Worm (Caenorhabditis elegans) whole organism, L4 larva: Measurements from ENCODE around the gene C03A7.13.

ENCODE experiments used
- D1046.2 ChIP-seq: fragments of 200-800 bp; sonication (Bioruptor generic); IDR thresholded peaks from 2 replicates; pipeline ENCODE4 v1.3.6; 2022; ENCODE audit warnings: missing genetic modification characterization, missing compliant biosample characterization
- F49E8.2 ChIP-seq: sonication (generic microtip); optimal IDR thresholded peaks from 2 replicates; lab custom pipeline; 2016; ENCODE audit warnings: missing compliant biosample characterization, mild to moderate bottlenecking, missing genetic modification characterization, borderline replicate concordance
- Y75B8A.6 ChIP-seq: fragments of 200-800 bp; sonication (Bioruptor generic); IDR thresholded peaks from 2 replicates; pipeline ENCODE4 v1.3.6; 2022; ENCODE audit warnings: missing genetic modification reagents, missing genetic modification characterization, missing compliant biosample characterization
- ZK337.2 ChIP-seq: fragments of 200-800 bp; sonication (Bioruptor generic); IDR thresholded peaks from 2 replicates; pipeline ENCODE4 v1.3.6; 2022; ENCODE audit warnings: missing genetic modification reagents, missing genetic modification characterization, missing compliant biosample characterization
- aha-1 ChIP-seq: fragments of 150-350 bp; peaks from one replicate; lab custom pipeline; 2014; ENCODE audit warnings: missing biosample characterization, missing genetic modification characterization
- aly-2 ChIP-seq: sonication (generic microtip); optimal IDR thresholded peaks from 2 replicates; lab custom pipeline; 2018; ENCODE audit warnings: missing biosample characterization, missing genetic modification characterization
- attf-4 ChIP-seq: sonication (generic microtip); optimal IDR thresholded peaks from 3 replicates; lab custom pipeline; 2017; ENCODE audit warnings: missing biosample characterization, missing genetic modification characterization
- ceh-20 ChIP-seq: fragments of 200-800 bp; sonication (Bioruptor generic); IDR thresholded peaks from 2 replicates; pipeline ENCODE4 v1.3.6; 2022; ENCODE audit warnings: missing genetic modification reagents, missing genetic modification characterization, missing compliant biosample characterization
- dpl-1 ChIP-seq: fragments of 150-350 bp; optimal IDR thresholded peaks from 2 replicates; lab custom pipeline; 2014; ENCODE audit warnings: missing biosample characterization, missing genetic modification reagents, missing genetic modification characterization
- gei-8 ChIP-seq: fragments of 200-800 bp; sonication (Bioruptor generic); optimal IDR thresholded peaks from 2 replicates; lab custom pipeline; 2018; ENCODE audit warnings: mild to moderate bottlenecking, missing genetic modification characterization, missing compliant biosample characterization
- hif-1 ChIP-seq, 2 experiments: sonication (generic microtip); optimal IDR thresholded peaks; 2 replicates each; lab custom pipeline; 2016 to 2017; ENCODE audit warnings: missing compliant biosample characterization in 2 of 2, missing genetic modification characterization in 2 of 2, missing genetic modification reagents in 2 of 2, missing genotype in 2 of 2, mild to moderate bottlenecking in 1 of 2
- hlh-11 ChIP-seq: fragments of 200-800 bp; sonication (Bioruptor generic); optimal IDR thresholded peaks from 2 replicates; lab custom pipeline; 2018; ENCODE audit warnings: mild to moderate bottlenecking, missing genetic modification characterization, missing compliant biosample characterization
- hlh-30 ChIP-seq: sonication (generic microtip); optimal IDR thresholded peaks from 2 replicates; lab custom pipeline; 2017; ENCODE audit warnings: antibody characterized with exemption, mild to moderate bottlenecking, missing genetic modification characterization, missing compliant biosample characterization; ENCODE audit not compliant: insufficient read depth
- lim-7 ChIP-seq: fragments of 200-800 bp; sonication (Bioruptor generic); IDR thresholded peaks from 2 replicates; pipeline ENCODE4 v1.3.6; 2022; ENCODE audit warnings: missing genetic modification characterization, missing compliant biosample characterization
- lin-38 ChIP-seq: fragments of 200-800 bp; sonication (Bioruptor generic); IDR thresholded peaks from 2 replicates; pipeline ENCODE4 v1.3.6; 2022; ENCODE audit warnings: missing genetic modification reagents, missing genetic modification characterization, missing compliant biosample characterization
- mep-1 ChIP-seq: fragments of 150-350 bp; sonication (generic microtip); optimal IDR thresholded peaks from 3 replicates; lab custom pipeline; 2014; ENCODE audit warnings: missing biosample characterization, missing genetic modification characterization
- mxl-2 ChIP-seq: fragments of 200-800 bp; sonication (Bioruptor generic); conservative IDR thresholded peaks from 2 replicates; pipeline ENCODE4 v1.3.6; 2022; ENCODE audit warnings: missing genetic modification reagents, missing genetic modification characterization, missing compliant biosample characterization
- mxl-3 ChIP-seq: fragments of 200-800 bp; sonication (Bioruptor generic); optimal IDR thresholded peaks from 2 replicates; lab custom pipeline; 2018; ENCODE audit warnings: mild to moderate bottlenecking, missing genetic modification characterization, missing compliant biosample characterization
- nhr-10 ChIP-seq: fragments of 150-350 bp; optimal IDR thresholded peaks from 2 replicates; lab custom pipeline; 2014; ENCODE audit warnings: missing biosample characterization, missing genetic modification characterization
- nhr-11 ChIP-seq: fragments of 150-350 bp; optimal IDR thresholded peaks from 2 replicates; lab custom pipeline; 2014; ENCODE audit warnings: missing biosample characterization, missing genetic modification characterization
- nhr-28 ChIP-seq: fragments of 150-350 bp; optimal IDR thresholded peaks from 2 replicates; lab custom pipeline; 2014; ENCODE audit warnings: missing biosample characterization, missing genetic modification characterization
- nhr-42 ChIP-seq: fragments of 200-800 bp; sonication (Bioruptor generic); IDR thresholded peaks from 2 replicates; pipeline ENCODE4 v1.3.6; 2022; ENCODE audit warnings: missing genetic modification characterization, missing compliant biosample characterization
- nhr-6 ChIP-seq: fragments of 150-350 bp; optimal IDR thresholded peaks from 2 replicates; lab custom pipeline; 2014; ENCODE audit warnings: missing biosample characterization, missing genetic modification characterization
- nhr-77 ChIP-seq: fragments of 150-350 bp; optimal IDR thresholded peaks from 2 replicates; lab custom pipeline; 2014; ENCODE audit warnings: missing biosample characterization, missing genetic modification characterization
- pha-4 ChIP-seq, 2 experiments: fragments of 150-350 bp in 1 of 2; fragments of 200-800 bp in 1 of 2; sonication (Bioruptor generic) in 1 of 2; IDR thresholded peaks in 1 of 2; optimal IDR thresholded peaks in 1 of 2; 2 replicates each; pipeline versions ENCODE4 v1.3.6 to Lab custom; 2014 to 2022; ENCODE audit warnings: missing genetic modification characterization in 2 of 2, missing genetic modification reagents in 2 of 2, missing biosample characterization in 1 of 2, missing compliant biosample characterization in 1 of 2
- php-3 ChIP-seq: fragments of 200-800 bp; sonication (Bioruptor generic); IDR thresholded peaks from 2 replicates; pipeline ENCODE4 v1.3.6; 2022; ENCODE audit warnings: missing genetic modification reagents, missing genetic modification characterization, missing compliant biosample characterization
- pqm-1 ChIP-seq: sonication (generic microtip); optimal IDR thresholded peaks from 2 replicates; lab custom pipeline; 2017; ENCODE audit warnings: missing biosample characterization, missing genetic modification characterization
- set-16 ChIP-seq: fragments of 200-800 bp; sonication (Bioruptor generic); IDR thresholded peaks from 2 replicates; pipeline ENCODE4 v1.3.6; 2022; ENCODE audit warnings: missing genetic modification reagents, missing genetic modification characterization, missing compliant biosample characterization
- snpc-4 ChIP-seq: fragments of 150-350 bp; optimal IDR thresholded peaks from 2 replicates; lab custom pipeline; 2014; ENCODE audit warnings: missing biosample characterization, missing genetic modification characterization
- unc-62 ChIP-seq, 3 experiments: fragments of 150-350 bp in 1 of 3; sonication (generic microtip); optimal IDR thresholded peaks in 2 of 3; peaks in 1 of 3; 1 replicate in 1 of 3; 2 replicates in 2 of 3; lab custom pipeline; 2014 to 2017; ENCODE audit warnings: missing biosample characterization in 3 of 3, missing genetic modification characterization in 3 of 3, missing genetic modification reagents in 3 of 3, missing genotype in 1 of 3
- zag-1 ChIP-seq: fragments of 150-350 bp; optimal IDR thresholded peaks from 2 replicates; lab custom pipeline; 2014; ENCODE audit warnings: missing biosample characterization, missing genetic modification characterization
- zip-2 ChIP-seq: fragments of 150-350 bp; optimal IDR thresholded peaks from 2 replicates; lab custom pipeline; 2014; ENCODE audit warnings: missing biosample characterization, missing genetic modification characterization
- ztf-7 ChIP-seq: fragments of 150-350 bp; optimal IDR thresholded peaks from 2 replicates; lab custom pipeline; 2014; ENCODE audit warnings: missing biosample characterization, missing genetic modification characterization

The C03A7.13 gene

ce11 chrV:5132441-5132840 lies 59.9 kb downstream of the C03A7.13 start, which contains the start of gene F14F9.4:
F14F9.4 (plus strand) TSS chrV:5132741.
- TF ChIP-seq pha-4 (GFP tag; IDR thresholded peaks at IDR 0.05; lab: Robert Waterston, UW) (no peak), pha-4 (tag; optimal IDR thresholded peaks at IDR 0.05; lab: Kevin White, UChicago) (no peak), F49E8.2 (tag; lab: Kevin White, UChicago) (no peak), pqm-1 (no peak), snpc-4 (no peak), gei-8 (GFP tag; lab: Kevin White, UChicago) (no peak), Y75B8A.6 (GFP tag; lab: Robert Waterston, UW) (no peak), nhr-10 (tag; lab: Kevin White, UChicago) (no peak), ceh-20 (no peak), set-16 (GFP tag; lab: Robert Waterston, UW) (no peak)

ce11 chrV:5131380-5131779 lies 61.0 kb downstream of the C03A7.13 start:
- TF ChIP-seq ztf-7, result peak; percentile 64
- TF ChIP-seq nhr-28, result peak; percentile 83
- TF ChIP-seq unc-62 (GFP tag; optimal IDR thresholded peaks at IDR 0.05 in 1 of 2; lab: Kevin White, UChicago), result peak in 1 of 2 experiments; percentile 85
- no peak for TF ChIP-seq unc-62 (tag; optimal IDR thresholded peaks at IDR 0.05; lab: Kevin White, UChicago)
- no peak for TF ChIP-seq mep-1 (tag; lab: Kevin White, UChicago)
- TF ChIP-seq zag-1 (tag; lab: Kevin White, UChicago), result no peak
- no peak for TF ChIP-seq D1046.2 (GFP tag; lab: Robert Waterston, UW)
- no peak for TF ChIP-seq pha-4 (GFP tag; IDR thresholded peaks at IDR 0.05; lab: Robert Waterston, UW)
- no peak for TF ChIP-seq pha-4 (tag; optimal IDR thresholded peaks at IDR 0.05; lab: Kevin White, UChicago)
- TF ChIP-seq hlh-11 (tag; lab: Kevin White, UChicago), result peak; percentile 19
- TF ChIP-seq hif-1 (tag; optimal IDR thresholded peaks at IDR 0.05; lab: Kevin White, UChicago), result peak in 1 of 2 experiments; percentile 46
- TF ChIP-seq hlh-30 (tag; lab: Kevin White, UChicago), result peak; percentile 40
- TF ChIP-seq mxl-2 (GFP tag; lab: Robert Waterston, UW), result no peak
- TF ChIP-seq nhr-77 (tag; lab: Kevin White, UChicago), result peak; percentile 8
- TF ChIP-seq lim-7 (GFP tag; lab: Robert Waterston, UW), result no peak
- peak; percentile 35 for TF ChIP-seq nhr-11 (tag; lab: Kevin White, UChicago)
- peak; percentile 70 for TF ChIP-seq aha-1
- TF ChIP-seq zip-2, result peak; percentile 99
- peak; percentile 20 for TF ChIP-seq dpl-1 (GFP tag; lab: Kevin White, UChicago)
- TF ChIP-seq php-3 (GFP tag; lab: Robert Waterston, UW), result no peak
- peak; percentile 57 for TF ChIP-seq nhr-6 (tag; lab: Kevin White, UChicago)

- TF ChIP-seq aly-2 (tag; lab: Kevin White, UChicago) (no peak), unc-62 (GFP tag; optimal IDR thresholded peaks at IDR 0.05 in 1 of 2; lab: Kevin White, UChicago) (peak in 1 of 2 experiments; percentile 4), unc-62 (tag; optimal IDR thresholded peaks at IDR 0.05; lab: Kevin White, UChicago) (no peak), nhr-42 (GFP tag; lab: Robert Waterston, UW) (no peak), lin-38 (GFP tag; lab: Robert Waterston, UW) (no peak), mep-1 (tag; lab: Kevin White, UChicago) (no peak), ZK337.2 (no peak), aha-1 (peak; percentile 79), nhr-10 (tag; lab: Kevin White, UChicago) (no peak), mxl-3 (GFP tag; lab: Kevin White, UChicago) (no peak), pqm-1 (no peak), attf-4 (no peak), pha-4 (GFP tag; IDR thresholded peaks at IDR 0.05; lab: Robert Waterston, UW) (no peak), pha-4 (tag; optimal IDR thresholded peaks at IDR 0.05; lab: Kevin White, UChicago) (no peak)
These were observed 62.3 kb downstream of the C03A7.13 start, which contains the start of gene F14F9.8 for ce11 chrV:5130018-5130417. F14F9.8 (plus strand) TSS chrV:5130318.
